Fruit fly (Drosophila melanogaster) whole organism, prepupa: ENCODE measurements around the gene CG17834.

Source experiments
- CG10631 ChIP-seq: fragments of 200-800 bp; sonication (Bioruptor generic); optimal IDR thresholded peaks from 2 replicates; lab custom pipeline; 2016; ENCODE audit warnings: missing biosample characterization, missing genetic modification characterization
- CG11902 ChIP-seq: fragments of 200-800 bp; sonication (Bioruptor generic); optimal IDR thresholded peaks from 3 replicates; lab custom pipeline; 2016; ENCODE audit warnings: missing biosample characterization, missing genetic modification characterization
- CG1621 ChIP-seq: fragments of 200-800 bp; sonication (Bioruptor generic); optimal IDR thresholded peaks from 3 replicates; lab custom pipeline; 2018; ENCODE audit warnings: missing biosample characterization, mild to moderate bottlenecking, missing genetic modification characterization
- CG16779 ChIP-seq: fragments of 200-800 bp; sonication (Bioruptor generic); optimal IDR thresholded peaks from 3 replicates; lab custom pipeline; 2017; ENCODE audit warnings: missing biosample characterization, mild to moderate bottlenecking, missing genetic modification characterization
- CG31627 ChIP-seq: fragments of 200-800 bp; sonication (Bioruptor generic); optimal IDR thresholded peaks from 3 replicates; lab custom pipeline; 2016; ENCODE audit warnings: missing biosample characterization, missing genetic modification characterization
- CG32006 ChIP-seq: fragments of 200-800 bp; sonication (Bioruptor generic); optimal IDR thresholded peaks from 3 replicates; lab custom pipeline; 2017; ENCODE audit warnings: missing biosample characterization, mild to moderate bottlenecking, missing genetic modification characterization
- CG34406 ChIP-seq: fragments of 200-800 bp; sonication (Bioruptor generic); optimal IDR thresholded peaks from 3 replicates; lab custom pipeline; 2016; ENCODE audit warnings: missing biosample characterization, missing genetic modification characterization
- CG3919 ChIP-seq: fragments of 200-800 bp; sonication (Bioruptor generic); optimal IDR thresholded peaks from 3 replicates; lab custom pipeline; 2016; ENCODE audit warnings: missing biosample characterization, missing genetic modification characterization
- CG4318 ChIP-seq: fragments of 200-800 bp; sonication (Bioruptor generic); optimal IDR thresholded peaks from 3 replicates; lab custom pipeline; 2017; ENCODE audit warnings: missing biosample characterization, mild to moderate bottlenecking, missing genetic modification characterization
- CG8119 ChIP-seq: fragments of 200-800 bp; sonication (Bioruptor generic); IDR thresholded peaks from 3 replicates; pipeline ENCODE4 v1.3.6; 2022; ENCODE audit warnings: missing biosample characterization, missing genetic modification characterization
- CG8319 ChIP-seq: fragments of 200-800 bp; sonication (Bioruptor generic); optimal IDR thresholded peaks from 3 replicates; lab custom pipeline; 2016; ENCODE audit warnings: missing biosample characterization, missing genetic modification characterization
- CG8632 ChIP-seq: fragments of 200-800 bp; sonication (Bioruptor generic); optimal IDR thresholded peaks from 3 replicates; lab custom pipeline; 2016; ENCODE audit warnings: missing biosample characterization, missing genetic modification characterization
- Eip75B ChIP-seq: fragments of 200-800 bp; sonication (Bioruptor generic); optimal IDR thresholded peaks from 3 replicates; lab custom pipeline; 2016; ENCODE audit warnings: missing biosample characterization, missing genetic modification characterization
- Eip78C ChIP-seq: fragments of 200-800 bp; sonication (Bioruptor generic); peaks from one replicate; lab custom pipeline; 2016; ENCODE audit warnings: missing biosample characterization, missing genetic modification characterization
- Eip93F ChIP-seq: fragments of 200-800 bp; sonication (Bioruptor generic); optimal IDR thresholded peaks from 2 replicates; lab custom pipeline; 2016; ENCODE audit warnings: missing biosample characterization, mild to moderate bottlenecking, missing genetic modification characterization
- Ets96B ChIP-seq: fragments of 200-800 bp; optimal IDR thresholded peaks from 2 replicates; lab custom pipeline; 2019; ENCODE audit warnings: missing biosample characterization, mild to moderate bottlenecking, missing genetic modification characterization, moderate library complexity
- Hr38 ChIP-seq: sonication (Bioruptor generic); optimal IDR thresholded peaks from 2 replicates; lab custom pipeline; 2016; ENCODE audit warnings: missing biosample characterization, missing genetic modification characterization
- Hr39 ChIP-seq: fragments of 200-800 bp; sonication (Bioruptor generic); optimal IDR thresholded peaks from 2 replicates; lab custom pipeline; 2016; ENCODE audit warnings: missing biosample characterization, missing genetic modification characterization
- Hr4 ChIP-seq: fragments of 200-800 bp; sonication (Bioruptor generic); optimal IDR thresholded peaks from 3 replicates; lab custom pipeline; 2016; ENCODE audit warnings: missing biosample characterization, missing genetic modification characterization
- Lpt ChIP-seq: fragments of 200-800 bp; sonication (Bioruptor generic); optimal IDR thresholded peaks from 3 replicates; lab custom pipeline; 2016; ENCODE audit warnings: missing biosample characterization, missing genetic modification characterization
- Met ChIP-seq: fragments of 200-800 bp; sonication (Bioruptor generic); optimal IDR thresholded peaks from 3 replicates; lab custom pipeline; 2016; ENCODE audit warnings: missing biosample characterization, missing genetic modification characterization
- OdsH ChIP-seq: fragments of 200-800 bp; sonication (Bioruptor generic); optimal IDR thresholded peaks from 3 replicates; lab custom pipeline; 2016; ENCODE audit warnings: missing biosample characterization, missing genetic modification characterization
- Smox ChIP-seq: fragments of 200-800 bp; sonication (Bioruptor generic); optimal IDR thresholded peaks from 3 replicates; lab custom pipeline; 2016; ENCODE audit warnings: missing biosample characterization, missing genetic modification characterization
- Sox102F ChIP-seq: fragments of 200-800 bp; sonication (Bioruptor generic); optimal IDR thresholded peaks from 2 replicates; lab custom pipeline; 2016; ENCODE audit warnings: missing biosample characterization, mild to moderate bottlenecking, missing genetic modification characterization
- Sox14 ChIP-seq: fragments of 200-800 bp; sonication (Bioruptor generic); optimal IDR thresholded peaks from 3 replicates; lab custom pipeline; 2016; ENCODE audit warnings: missing biosample characterization, missing genetic modification characterization
- achi ChIP-seq: fragments of 200-800 bp; sonication (Bioruptor generic); optimal IDR thresholded peaks from 3 replicates; lab custom pipeline; 2016; ENCODE audit warnings: missing biosample characterization, missing genetic modification characterization
- cyc ChIP-seq: fragments of 200-800 bp; sonication (Bioruptor generic); optimal IDR thresholded peaks from 3 replicates; lab custom pipeline; 2016; ENCODE audit warnings: missing biosample characterization, missing genetic modification characterization
- dac ChIP-seq: fragments of 200-800 bp; sonication (Bioruptor generic); optimal IDR thresholded peaks from 2 replicates; lab custom pipeline; 2017; ENCODE audit warnings: missing biosample characterization, mild to moderate bottlenecking, missing genetic modification characterization
- eg ChIP-seq: fragments of 200-800 bp; sonication (Bioruptor generic); IDR thresholded peaks from 3 replicates; pipeline ENCODE4 v1.3.6; 2022; ENCODE audit warnings: missing biosample characterization, missing genetic modification characterization
- esn ChIP-seq: fragments of 200-800 bp; sonication (Bioruptor generic); optimal IDR thresholded peaks from 2 replicates; lab custom pipeline; 2016; ENCODE audit warnings: missing biosample characterization, mild to moderate bottlenecking, missing genetic modification characterization, moderate library complexity
- fd59A ChIP-seq: fragments of 200-800 bp; sonication (Bioruptor generic); optimal IDR thresholded peaks from 2 replicates; lab custom pipeline; 2017; ENCODE audit warnings: missing biosample characterization, mild to moderate bottlenecking, missing genetic modification characterization, missing genetic modification reagents
- fkh ChIP-seq: fragments of 200-800 bp; sonication (Bioruptor generic); optimal IDR thresholded peaks from 3 replicates; lab custom pipeline; 2017; ENCODE audit warnings: missing biosample characterization, mild to moderate bottlenecking, missing genetic modification characterization, moderate library complexity
- lz ChIP-seq: fragments of 200-800 bp; sonication (Bioruptor generic); optimal IDR thresholded peaks from 3 replicates; lab custom pipeline; 2016; ENCODE audit warnings: missing biosample characterization, missing genetic modification characterization
- net ChIP-seq: fragments of 200-800 bp; sonication (Bioruptor generic); optimal IDR thresholded peaks from 3 replicates; lab custom pipeline; 2016; ENCODE audit warnings: missing biosample characterization, missing genetic modification characterization
- salr ChIP-seq, 2 experiments: fragments of 200-800 bp; sonication (Bioruptor generic); optimal IDR thresholded peaks; 3 replicates each; lab custom pipeline; 2016 to 2018; ENCODE audit warnings: missing biosample characterization in 2 of 2, missing genetic modification characterization in 2 of 2, mild to moderate bottlenecking in 1 of 2
- svp ChIP-seq: fragments of 200-800 bp; sonication (Bioruptor generic); peaks from one replicate; lab custom pipeline; 2016; ENCODE audit warnings: missing biosample characterization, missing genetic modification characterization
- topi ChIP-seq: fragments of 200-800 bp; sonication (Bioruptor generic); optimal IDR thresholded peaks from 3 replicates; lab custom pipeline; 2016; ENCODE audit warnings: missing biosample characterization, missing genetic modification characterization
- vri ChIP-seq: fragments of 200-800 bp; sonication (Bioruptor generic); optimal IDR thresholded peaks from 3 replicates; lab custom pipeline; 2016; ENCODE audit warnings: missing biosample characterization, mild to moderate bottlenecking, missing genetic modification characterization

The CG17834 gene

DNA sequence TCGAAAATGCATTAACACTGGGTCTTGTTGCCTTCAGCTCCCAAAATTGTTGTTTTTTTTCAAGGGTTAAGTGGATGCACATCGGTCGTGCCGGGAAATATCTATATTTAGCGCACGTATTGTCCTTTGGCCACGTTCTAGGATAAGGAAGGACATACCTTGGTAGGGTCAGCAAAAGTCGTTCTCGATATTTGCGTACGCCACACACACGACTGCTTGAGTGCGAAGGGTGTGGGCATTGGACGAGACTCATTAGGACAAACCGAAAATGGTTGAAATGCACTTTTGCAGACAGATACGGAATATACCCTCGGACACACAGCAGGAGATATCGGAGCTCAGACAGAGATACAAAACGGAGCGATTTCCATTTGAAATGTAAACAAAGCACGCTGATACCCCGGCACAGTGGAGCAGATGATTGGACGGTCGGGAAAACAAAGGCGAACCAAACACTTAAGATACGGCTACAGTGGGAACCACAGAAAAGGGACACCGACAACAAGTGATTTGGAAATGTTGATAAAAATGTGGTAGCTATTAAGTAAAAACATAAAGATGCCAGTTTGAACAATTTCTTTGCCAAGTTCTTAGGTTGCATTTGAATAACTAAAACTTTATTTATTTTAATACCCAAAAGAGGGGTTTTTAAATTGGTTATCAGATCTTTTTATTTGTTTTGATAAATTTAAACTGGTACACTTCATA, 16.6 kb downstream of the CG17834 start:
- TF ChIP-seq Sox14 (GFP tag; lab: Kevin White, UChicago) (peak; percentile 42), esn (GFP tag; lab: Kevin White, UChicago) (peak; percentile 5), cyc (GFP tag; lab: Kevin White, UChicago) (no peak), CG31627 (peak; percentile 3), svp (peak; percentile 42), fkh (GFP tag; lab: Kevin White, UChicago) (peak; percentile 27)
- TF ChIP-seq, all 60 proteins: peak for 5

DNA sequence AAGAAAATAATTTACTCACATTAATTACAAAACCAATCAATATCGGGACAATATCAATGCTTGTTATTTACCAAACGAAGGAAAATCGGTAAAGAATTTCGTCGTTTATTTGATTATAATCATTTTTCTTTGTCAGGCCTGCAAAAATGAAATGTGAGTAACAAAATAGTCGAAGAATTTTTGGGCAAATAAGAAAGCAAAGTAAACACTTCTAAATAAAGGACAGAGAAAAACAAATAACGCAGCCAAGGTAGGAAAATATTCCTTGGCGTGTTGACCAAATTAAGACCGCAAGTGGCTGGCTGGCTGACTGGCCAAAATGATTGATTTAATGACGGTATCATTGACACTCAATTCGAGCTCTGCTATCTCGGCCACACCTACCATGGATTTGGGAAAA, 19.2 kb downstream of the CG17834 start:
- TF ChIP-seq Hr38 (no peak), fkh (GFP tag; lab: Kevin White, UChicago) (peak; percentile 9), CG1621 (tag; lab: Kevin White, UChicago) (no peak), Met (no peak), Sox14 (GFP tag; lab: Kevin White, UChicago) (no peak)

DNA sequence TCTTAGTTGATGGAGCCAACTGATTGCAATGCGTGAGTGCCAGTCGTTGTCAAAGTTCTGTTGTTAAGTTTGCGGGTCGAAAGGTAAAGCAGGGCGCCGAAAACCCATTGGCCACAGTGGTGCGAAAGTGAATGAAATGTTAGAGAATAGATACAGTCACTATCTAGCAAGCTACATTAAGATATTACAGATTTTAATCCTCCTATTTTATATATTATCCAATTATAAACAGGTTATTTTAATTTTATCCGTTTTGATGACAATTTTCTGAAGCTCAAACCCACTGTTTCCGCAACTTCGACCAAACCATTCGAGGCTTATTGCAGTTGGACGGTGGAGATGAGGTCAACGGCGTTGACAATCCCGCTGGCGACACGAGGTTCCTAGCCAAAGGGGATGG, 23.5 kb downstream of the CG17834 start:
- no peak for TF ChIP-seq CG8632
- no peak for TF ChIP-seq CG8119 (GFP tag; lab: Robert Waterston, UW)
- peak; percentile 5 for TF ChIP-seq Hr4 (GFP tag; lab: Kevin White, UChicago)
- TF ChIP-seq Eip93F (GFP tag; lab: Kevin White, UChicago), result no peak
- TF ChIP-seq CG11902 (GFP tag; lab: Kevin White, UChicago), result no peak
- no peak for TF ChIP-seq CG10631 (GFP tag; lab: Kevin White, UChicago)
- TF ChIP-seq Eip78C (GFP tag; lab: Kevin White, UChicago), result peak; percentile 60
- TF ChIP-seq CG3919, result peak; percentile 17
- no peak for TF ChIP-seq salr (GFP tag; optimal IDR thresholded peaks at IDR 0.05; lab: Kevin White, UChicago)
- TF ChIP-seq Met, result peak; percentile 40
- no peak for TF ChIP-seq Hr38
- no peak for TF ChIP-seq eg (GFP tag; lab: Robert Waterston, UW)
- TF ChIP-seq CG32006, result peak; percentile 31
- no peak for TF ChIP-seq Hr39 (GFP tag; lab: Kevin White, UChicago)
- no peak for TF ChIP-seq dac (GFP tag; lab: Kevin White, UChicago)
- peak; percentile 11 for TF ChIP-seq Sox14 (GFP tag; lab: Kevin White, UChicago)
- no peak for TF ChIP-seq Sox102F (GFP tag; lab: Kevin White, UChicago)
- TF ChIP-seq Ets96B (tag; lab: Kevin White, UChicago), result no peak
- no peak for TF ChIP-seq net (GFP tag; lab: Kevin White, UChicago)
- peak; percentile 12 for TF ChIP-seq CG34406
- TF ChIP-seq topi (GFP tag; lab: Kevin White, UChicago), result peak; percentile 33
- peak; percentile 23 for TF ChIP-seq esn (GFP tag; lab: Kevin White, UChicago)
- TF ChIP-seq CG4318 (GFP tag; lab: Kevin White, UChicago), result no peak
- TF ChIP-seq Lpt, result no peak
- peak; percentile 71 for TF ChIP-seq svp
- no peak for TF ChIP-seq CG31627
- no peak for TF ChIP-seq CG8319 (GFP tag; lab: Kevin White, UChicago)
- no peak for TF ChIP-seq CG16779 (tag; lab: Kevin White, UChicago)
- TF ChIP-seq Smox (GFP tag; lab: Kevin White, UChicago), result peak; percentile 18
- no peak for TF ChIP-seq achi
- peak; percentile 19 for TF ChIP-seq OdsH
- TF ChIP-seq lz, result no peak
- TF ChIP-seq cyc (GFP tag; lab: Kevin White, UChicago), result peak; percentile 19
- TF ChIP-seq Eip75B (GFP tag; lab: Kevin White, UChicago), result peak; percentile 21
- no peak for TF ChIP-seq vri (GFP tag; lab: Kevin White, UChicago)
- TF ChIP-seq fd59A (GFP tag; lab: Kevin White, UChicago), result no peak
